Fruit fly (Drosophila melanogaster): ENCODE measurements around the gene Sfp26Ac.

dm6 chr2L:5927363-5927762 lies 42.8 kb upstream of the Sfp26Ac start:
- TF ChIP-seq sim (GFP tag; IDR thresholded peaks at IDR 0.05) (no peak), CG12236 (GFP tag; optimal IDR thresholded peaks at IDR 0.05) (no peak), Ptx1 (GFP tag; IDR thresholded peaks at IDR 0.05) (no peak), CG14014 (GFP tag; IDR thresholded peaks at IDR 0.05) (no peak), CG6813 (GFP tag; optimal IDR thresholded peaks at IDR 0.05) (no peak), abd-A (tag; optimal IDR thresholded peaks at IDR 0.05) (no peak), dmrt99B (tag; optimal IDR thresholded peaks at IDR 0.05) (no peak), Oli (tag; optimal IDR thresholded peaks at IDR 0.05) (no peak), fru (optimal IDR thresholded peaks at IDR 0.05) (no peak), CG32767 (GFP tag; IDR thresholded peaks at IDR 0.05) (no peak), CG17612 (GFP tag; IDR thresholded peaks at IDR 0.05) (no peak), CG7987 (GFP tag; optimal IDR thresholded peaks at IDR 0.05) (no peak), repo (GFP tag; optimal IDR thresholded peaks at IDR 0.05) (no peak), CG8388 (GFP tag; optimal IDR thresholded peaks at IDR 0.05) (no peak)
